Fruit fly (Drosophila melanogaster) whole organism, embryonic: ENCODE data around the gene CG1998.

Experiments used
- Adf1 ChIP-seq: fragments of 200-800 bp; sonication (Bioruptor generic); IDR thresholded peaks from 2 replicates; pipeline ENCODE4 v1.3.6; 2022; ENCODE audit warnings: missing biosample characterization, missing genetic modification characterization
- C15 ChIP-seq: fragments of 200-800 bp; sonication (Bioruptor generic); IDR thresholded peaks from 3 replicates; pipeline ENCODE4 v1.3.6; 2022; ENCODE audit warnings: missing biosample characterization, missing genetic modification characterization
- CG10274 ChIP-seq: fragments of 200-800 bp; sonication (Bioruptor generic); optimal IDR thresholded peaks from 3 replicates; lab custom pipeline; 2017; ENCODE audit warnings: missing biosample characterization, mild to moderate bottlenecking, missing genetic modification characterization
- CG10959 ChIP-seq: fragments of 200-800 bp; sonication (Bioruptor generic); IDR thresholded peaks from 2 replicates; pipeline ENCODE4 v1.3.6; 2022; ENCODE audit warnings: missing biosample characterization, missing genetic modification characterization
- CG11456 ChIP-seq: fragments of 200-800 bp; sonication (Bioruptor generic); IDR thresholded peaks from 3 replicates; pipeline ENCODE4 v1.3.6; 2022; ENCODE audit warnings: missing biosample characterization, missing genetic modification characterization
- CG12391 ChIP-seq: fragments of 200-800 bp; sonication (Bioruptor generic); optimal IDR thresholded peaks from 3 replicates; lab custom pipeline; 2018; ENCODE audit warnings: missing biosample characterization, mild to moderate bottlenecking, missing genetic modification characterization, moderate library complexity
- CG12769 ChIP-seq: fragments of 200-800 bp; sonication (Bioruptor generic); optimal IDR thresholded peaks from 2 replicates; lab custom pipeline; 2019; ENCODE audit warnings: missing biosample characterization, mild to moderate bottlenecking, missing genetic modification characterization, moderate library complexity
- CG17328 ChIP-seq: fragments of 200-800 bp; sonication (Bioruptor generic); IDR thresholded peaks from 2 replicates; pipeline ENCODE4 v1.3.6; 2022; ENCODE audit warnings: missing biosample characterization, missing genetic modification characterization
- CG17385 ChIP-seq: fragments of 200-800 bp; sonication (Bioruptor generic); optimal IDR thresholded peaks from 3 replicates; lab custom pipeline; 2018; ENCODE audit warnings: missing biosample characterization, mild to moderate bottlenecking, missing genetic modification characterization
- CG18011 ChIP-seq: fragments of 200-800 bp; sonication (Bioruptor generic); optimal IDR thresholded peaks from 2 replicates; lab custom pipeline; 2017; ENCODE audit warnings: missing biosample characterization, missing genetic modification characterization, mild to moderate bottlenecking, moderate library complexity, missing genotype
- CG18619 ChIP-seq: fragments of 200-800 bp; sonication (Bioruptor generic); optimal IDR thresholded peaks from 3 replicates; lab custom pipeline; 2017; ENCODE audit warnings: missing biosample characterization, mild to moderate bottlenecking, missing genetic modification characterization
- CG18764 ChIP-seq: fragments of 200-800 bp; sonication (Bioruptor generic); optimal IDR thresholded peaks from 3 replicates; lab custom pipeline; 2016; ENCODE audit warnings: missing biosample characterization, missing genetic modification characterization
- CG32767 ChIP-seq: fragments of 200-800 bp; sonication (Bioruptor generic); IDR thresholded peaks from 2 replicates; pipeline ENCODE4 v1.3.6; 2022; ENCODE audit warnings: missing biosample characterization, missing genetic modification characterization
- CG3838 ChIP-seq: fragments of 200-800 bp; sonication (Bioruptor generic); optimal IDR thresholded peaks from 3 replicates; lab custom pipeline; 2016; ENCODE audit warnings: missing biosample characterization, missing genetic modification characterization
- CG4730 ChIP-seq: fragments of 200-800 bp; sonication (Bioruptor generic); IDR thresholded peaks from 2 replicates; pipeline ENCODE4 v1.3.6; 2022; ENCODE audit warnings: missing biosample characterization, missing genetic modification characterization
- CG6272 ChIP-seq: fragments of 200-800 bp; sonication (Bioruptor generic); IDR thresholded peaks from 2 replicates; pipeline ENCODE4 v1.3.6; 2022; ENCODE audit warnings: missing biosample characterization, missing genetic modification characterization
- CG7987 ChIP-seq: fragments of 200-800 bp; sonication (Bioruptor generic); optimal IDR thresholded peaks from 2 replicates; lab custom pipeline; 2018; ENCODE audit warnings: missing biosample characterization, mild to moderate bottlenecking, missing genetic modification characterization, moderate library complexity
- CG8359 ChIP-seq: fragments of 200-800 bp; sonication (Bioruptor generic); optimal IDR thresholded peaks from 2 replicates; lab custom pipeline; 2017; ENCODE audit warnings: missing biosample characterization, mild to moderate bottlenecking, missing genetic modification characterization, borderline replicate concordance
- CG8388 ChIP-seq: fragments of 200-800 bp; sonication (Bioruptor generic); optimal IDR thresholded peaks from 2 replicates; lab custom pipeline; 2019; ENCODE audit warnings: missing biosample characterization, mild to moderate bottlenecking, missing genetic modification characterization, moderate library complexity
- CG9727 ChIP-seq: fragments of 200-800 bp; sonication (Bioruptor generic); optimal IDR thresholded peaks from 3 replicates; lab custom pipeline; 2017; ENCODE audit warnings: missing biosample characterization, mild to moderate bottlenecking, missing genetic modification characterization
- CrebB ChIP-seq: fragments of 200-800 bp; sonication (Bioruptor generic); optimal IDR thresholded peaks from 3 replicates; lab custom pipeline; 2018; ENCODE audit warnings: missing biosample characterization, mild to moderate bottlenecking, missing genetic modification characterization
- Dbx ChIP-seq: fragments of 200-800 bp; sonication (Bioruptor generic); IDR thresholded peaks from 3 replicates; pipeline ENCODE4 v1.3.6; 2022; ENCODE audit warnings: missing biosample characterization, missing genetic modification characterization
- Dref ChIP-seq: fragments of 200-800 bp; sonication (Bioruptor generic); IDR thresholded peaks from 2 replicates; pipeline ENCODE4 v1.3.6; 2022; ENCODE audit warnings: missing biosample characterization, missing genetic modification characterization
- Drgx ChIP-seq: fragments of 200-800 bp; sonication (Bioruptor generic); IDR thresholded peaks from 2 replicates; pipeline ENCODE4 v1.3.6; 2022; ENCODE audit warnings: missing biosample characterization, missing genetic modification characterization
- ERR ChIP-seq: fragments of 200-800 bp; sonication (Bioruptor generic); optimal IDR thresholded peaks from 2 replicates; lab custom pipeline; 2016; ENCODE audit warnings: missing biosample characterization, missing genetic modification characterization
- GATAe ChIP-seq: fragments of 200-800 bp; sonication (Bioruptor generic); conservative IDR thresholded peaks from 2 replicates; pipeline ENCODE4 v1.3.6; 2022; ENCODE audit warnings: missing biosample characterization, missing genetic modification characterization
- HmgD ChIP-seq: fragments of 200-800 bp; sonication (Bioruptor generic); optimal IDR thresholded peaks from 3 replicates; lab custom pipeline; 2016; ENCODE audit warnings: missing biosample characterization, missing genetic modification characterization
- Max ChIP-seq: fragments of 200-800 bp; sonication (Bioruptor generic); optimal IDR thresholded peaks from 2 replicates; lab custom pipeline; 2016; ENCODE audit warnings: missing biosample characterization, mild to moderate bottlenecking, missing genetic modification characterization
- Sox100B ChIP-seq: fragments of 200-800 bp; sonication (Bioruptor generic); optimal IDR thresholded peaks from 3 replicates; lab custom pipeline; 2018; ENCODE audit warnings: missing biosample characterization, mild to moderate bottlenecking, missing genetic modification characterization
- Sox102F ChIP-seq: fragments of 200-800 bp; sonication (Bioruptor generic); optimal IDR thresholded peaks from 2 replicates; lab custom pipeline; 2018; ENCODE audit warnings: missing biosample characterization, mild to moderate bottlenecking, missing genetic modification characterization, moderate library complexity
- Sry-β ChIP-seq: fragments of 200-800 bp; sonication (Bioruptor generic); optimal IDR thresholded peaks from 2 replicates; lab custom pipeline; 2018; ENCODE audit warnings: missing biosample characterization, mild to moderate bottlenecking, missing genetic modification characterization, moderate library complexity
- Tbp ChIP-seq: fragments of >200 bp; optimal IDR thresholded peaks from 2 replicates; lab custom pipeline; 2018; ENCODE audit warnings: missing biosample characterization, missing genetic modification characterization
- bigmax ChIP-seq: fragments of 200-800 bp; sonication (Bioruptor generic); optimal IDR thresholded peaks from 2 replicates; lab custom pipeline; 2018; ENCODE audit warnings: missing biosample characterization, mild to moderate bottlenecking, missing genetic modification characterization
- cas ChIP-seq: fragments of 200-800 bp; sonication (Bioruptor generic); IDR thresholded peaks from 2 replicates; pipeline ENCODE4 v1.3.6; 2022; ENCODE audit warnings: missing biosample characterization, missing genetic modification characterization
- chif ChIP-seq, 2 experiments: fragments of 200-800 bp; sonication (Bioruptor generic); optimal IDR thresholded peaks; 3 replicates each; lab custom pipeline; 2016; ENCODE audit warnings: missing biosample characterization in 2 of 2, missing genetic modification characterization in 2 of 2
- chinmo ChIP-seq: fragments of 200-800 bp; sonication (Bioruptor generic); IDR thresholded peaks from 4 replicates; pipeline ENCODE4 v1.3.6; 2022; ENCODE audit warnings: missing biosample characterization, missing genetic modification characterization; ENCODE audit not compliant: partially characterized antibody
- dpn ChIP-seq, 2 experiments: fragments of 200-800 bp; sonication (Bioruptor generic); optimal IDR thresholded peaks; 3 replicates each; lab custom pipeline; 2016; ENCODE audit warnings: missing biosample characterization in 2 of 2, missing genetic modification characterization in 2 of 2
- fru ChIP-seq: fragments of >200 bp; optimal IDR thresholded peaks from 2 replicates; lab custom pipeline; 2017
- gcm ChIP-seq: fragments of 200-800 bp; sonication (Bioruptor generic); optimal IDR thresholded peaks from 2 replicates; lab custom pipeline; 2019; ENCODE audit warnings: missing biosample characterization, mild to moderate bottlenecking, missing genetic modification characterization, moderate library complexity
- her ChIP-seq: fragments of 200-800 bp; sonication (Bioruptor generic); optimal IDR thresholded peaks from 2 replicates; lab custom pipeline; 2016; ENCODE audit warnings: missing biosample characterization, missing genetic modification characterization
- ind ChIP-seq: fragments of 200-800 bp; sonication (Bioruptor generic); optimal IDR thresholded peaks from 3 replicates; lab custom pipeline; 2016; ENCODE audit warnings: missing biosample characterization, missing genetic modification characterization
- phol ChIP-seq: fragments of 200-800 bp; sonication (Bioruptor generic); optimal IDR thresholded peaks from 3 replicates; lab custom pipeline; 2018; ENCODE audit warnings: missing biosample characterization, mild to moderate bottlenecking, missing genetic modification characterization, moderate library complexity
- row ChIP-seq: fragments of 200-800 bp; sonication (Bioruptor generic); IDR thresholded peaks from 3 replicates; pipeline ENCODE4 v1.3.6; 2022; ENCODE audit warnings: missing biosample characterization, missing genetic modification characterization
- salm ChIP-seq: fragments of 200-800 bp; sonication (Bioruptor generic); optimal IDR thresholded peaks from 2 replicates; lab custom pipeline; 2018; ENCODE audit warnings: missing biosample characterization, mild to moderate bottlenecking, missing genetic modification characterization
- schlank ChIP-seq: fragments of 200-800 bp; sonication (Bioruptor generic); optimal IDR thresholded peaks from 2 replicates; lab custom pipeline; 2018; ENCODE audit warnings: missing biosample characterization, mild to moderate bottlenecking, missing genetic modification characterization
- ssp ChIP-seq: fragments of 200-800 bp; sonication (Bioruptor generic); IDR thresholded peaks from 2 replicates; pipeline ENCODE4 v1.3.6; 2022; ENCODE audit warnings: missing biosample characterization, missing genetic modification characterization
- tap ChIP-seq: fragments of 200-800 bp; optimal IDR thresholded peaks from 3 replicates; lab custom pipeline; 2019; ENCODE audit warnings: missing biosample characterization, mild to moderate bottlenecking, missing genetic modification characterization, moderate library complexity
- tna ChIP-seq: fragments of 200-800 bp; sonication (Bioruptor generic); IDR thresholded peaks from 2 replicates; pipeline ENCODE4 v1.3.6; 2022; ENCODE audit warnings: missing biosample characterization, missing genetic modification characterization; ENCODE audit not compliant: partially characterized antibody
- trem ChIP-seq: fragments of 200-800 bp; optimal IDR thresholded peaks from 3 replicates; lab custom pipeline; 2019; ENCODE audit warnings: missing biosample characterization, mild to moderate bottlenecking, missing genetic modification characterization, moderate library complexity

Gene CG1998

DNA sequence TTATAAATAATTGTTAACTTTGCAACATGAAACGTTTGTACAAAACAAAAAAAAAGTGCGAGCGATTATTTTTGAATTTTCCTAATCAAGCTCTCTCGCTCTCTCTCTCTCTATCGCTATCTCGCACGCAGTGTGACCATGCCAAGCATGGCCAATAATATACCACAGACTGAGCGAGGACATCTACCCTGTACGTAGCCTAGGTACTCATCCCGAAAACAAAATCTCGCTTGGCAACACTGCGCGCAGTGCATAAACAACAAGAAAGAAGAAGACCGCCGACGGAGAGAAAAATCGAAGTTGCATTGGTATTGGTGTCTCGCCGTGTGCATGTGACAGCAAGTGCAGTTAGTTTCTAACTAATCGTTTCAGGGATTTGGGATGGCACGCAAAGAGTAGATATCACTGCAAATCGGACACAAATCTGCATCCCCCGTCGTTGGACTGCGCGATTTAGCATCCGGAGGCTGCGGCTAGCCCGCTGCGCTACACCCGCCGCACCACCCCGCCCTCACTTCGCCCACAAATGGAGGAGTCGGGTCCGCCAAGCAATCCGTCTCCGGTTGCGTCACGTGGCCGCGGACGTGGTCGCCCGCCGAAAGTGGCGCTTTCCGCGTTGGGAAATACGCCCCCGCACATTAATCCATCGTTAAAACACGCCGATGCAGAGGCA is at the start of gene CG1998, which contains the start of gene Set2 (continued):
- TF ChIP-seq HmgD (GFP tag; lab: Kevin White, UChicago) (peak; percentile 69), CG17385 (GFP tag; lab: Kevin White, UChicago) (peak; percentile 98), CG32767 (GFP tag; lab: Robert Waterston, UW) (0 out of 2 replicates have a peak, but pooled peaks have one; percentile 45), chinmo (GFP tag; lab: Robert Waterston, UW) (peak; percentile 96), CG17328 (GFP tag; lab: Robert Waterston, UW) (no peak), ssp (GFP tag; lab: Robert Waterston, UW) (0 out of 2 replicates have a peak, but pooled peaks have one; percentile 22), cas (GFP tag; lab: Robert Waterston, UW) (no peak), Dref (peak; percentile 60), row (peak; percentile 51; the same call in 2 of the 3 replicates), Dbx (GFP tag; lab: Robert Waterston, UW) (peak; percentile 38; the same call in 1 of the 3 replicates), CG10959 (no peak), tap (tag; lab: Kevin White, UChicago) (no peak), Tbp (GFP tag; lab: Kevin White, UChicago) (no peak), CG12769 (tag; lab: Kevin White, UChicago) (no peak), bigmax (GFP tag; lab: Kevin White, UChicago) (peak; percentile 43), phol (tag; lab: Kevin White, UChicago) (peak; percentile 54), schlank (tag; lab: Kevin White, UChicago) (no peak), CrebB (tag; lab: Kevin White, UChicago) (peak; percentile 19), CG7987 (GFP tag; lab: Kevin White, UChicago) (peak; percentile 62), tna (GFP tag; lab: Robert Waterston, UW) (peak; percentile 19; the same call in 1 of the 2 replicates)

DNA sequence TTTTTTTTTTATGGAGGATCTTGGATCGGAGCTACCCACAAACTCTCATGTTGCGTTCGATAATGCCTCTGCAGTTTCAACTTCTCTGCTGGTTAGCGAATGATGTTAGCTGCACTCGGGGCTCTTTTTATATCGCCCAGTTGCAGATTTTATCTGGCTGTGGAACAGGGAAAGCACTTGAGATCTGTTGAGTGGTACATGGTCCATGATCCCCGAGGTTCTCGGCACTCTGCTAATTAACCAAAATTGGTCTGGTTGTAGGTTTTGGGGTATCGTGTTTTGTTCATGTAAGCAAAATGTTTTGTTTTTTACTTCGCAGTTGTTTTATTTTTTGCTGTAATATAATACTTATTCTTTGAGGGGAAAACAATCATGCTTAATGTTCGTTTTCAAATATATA is 44.7 kb upstream of the CG1998 start, which contains the start of gene CG34324:
Gene CG34324, minus strand, starts transcription at position 101 of the 400 bp plus-strand sequence.
- no peak for TF ChIP-seq trem
- TF ChIP-seq CG11456 (GFP tag; lab: Robert Waterston, UW) = no peak
- no peak for TF ChIP-seq CG18011 (GFP tag; lab: Kevin White, UChicago)
- TF ChIP-seq CG4730 = no peak
- no peak for TF ChIP-seq chif (GFP tag; optimal IDR thresholded peaks at IDR 0.05; lab: Kevin White, UChicago)
- TF ChIP-seq Dref = no peak
- no peak for TF ChIP-seq CG6272
- TF ChIP-seq C15 (GFP tag; lab: Robert Waterston, UW) = no peak
- no peak for TF ChIP-seq dpn (GFP tag; optimal IDR thresholded peaks at IDR 0.05; lab: Kevin White, UChicago)
- no peak for TF ChIP-seq CG8388 (GFP tag; lab: Kevin White, UChicago)
- TF ChIP-seq CG9727 (GFP tag; lab: Kevin White, UChicago) = no peak
- no peak for TF ChIP-seq her (GFP tag; lab: Kevin White, UChicago)
- no peak for TF ChIP-seq Sry-β (GFP tag; lab: Kevin White, UChicago)
- no peak for TF ChIP-seq CG18619 (GFP tag; lab: Kevin White, UChicago)
- TF ChIP-seq Max (GFP tag; lab: Kevin White, UChicago) = no peak

DNA sequence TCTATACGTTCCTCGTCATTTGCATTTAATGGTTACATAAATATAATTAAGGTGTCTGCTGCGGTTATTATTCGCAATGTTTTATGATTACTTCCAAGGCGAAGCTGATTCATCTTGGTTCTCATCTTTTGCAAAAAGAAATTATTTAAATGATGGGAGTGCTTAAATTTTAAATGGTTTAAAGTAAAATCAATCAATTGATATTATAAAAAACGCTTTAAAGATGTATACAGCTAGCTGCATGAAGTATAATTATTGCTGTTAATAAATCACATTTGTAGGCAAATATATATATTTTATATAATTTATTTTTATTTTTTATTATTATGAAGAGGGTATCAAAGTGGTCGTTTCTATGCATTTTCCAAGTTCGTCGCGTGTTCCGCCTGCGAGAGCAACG is 37.9 kb upstream of the CG1998 start:
- TF ChIP-seq fru (lab: Kevin White, UChicago) (no peak), salm (tag; lab: Kevin White, UChicago) (no peak), Sox102F (GFP tag; lab: Kevin White, UChicago) (peak; percentile 39), GATAe (GFP tag; lab: Robert Waterston, UW) (no peak), phol (tag; lab: Kevin White, UChicago) (peak; percentile 44), Sox100B (GFP tag; lab: Kevin White, UChicago) (peak; percentile 42), CG8359 (no peak), CG18764 (no peak), ind (GFP tag; lab: Kevin White, UChicago) (no peak), CG3838 (GFP tag; lab: Kevin White, UChicago) (no peak), gcm (GFP tag; lab: Kevin White, UChicago) (no peak), CG12391 (tag; lab: Kevin White, UChicago) (no peak), Drgx (GFP tag; lab: Robert Waterston, UW) (no peak), CG10274 (GFP tag; lab: Kevin White, UChicago) (no peak), Adf1 (no peak), ERR (no peak)
